Worm (Caenorhabditis elegans) whole organism, early embryonic: ENCODE measurements around the gene skr-3.

ENCODE experiments used
- B0310.2 ChIP-seq: sonication (generic microtip); optimal IDR thresholded peaks from 2 replicates; lab custom pipeline; 2016; ENCODE audit warnings: mild to moderate bottlenecking, missing genetic modification characterization, missing compliant biosample characterization
- F13C5.2 ChIP-seq: sonication (generic microtip); optimal IDR thresholded peaks from 2 replicates; lab custom pipeline; 2017; ENCODE audit warnings: mild to moderate bottlenecking, missing genetic modification characterization, inconsistent platforms, missing compliant biosample characterization
- ama-1 ChIP-seq: fragments of 150-350 bp; optimal IDR thresholded peaks from 2 replicates; lab custom pipeline; 2014
- ceh-36 ChIP-seq: sonication (generic microtip); optimal IDR thresholded peaks from 2 replicates; lab custom pipeline; 2016; ENCODE audit warnings: missing genetic modification characterization, inconsistent platforms, missing compliant biosample characterization
- hmbx-1 ChIP-seq: sonication (generic microtip); optimal IDR thresholded peaks from 2 replicates; lab custom pipeline; 2016; ENCODE audit warnings: mild to moderate bottlenecking, missing genetic modification characterization, missing compliant biosample characterization
- hnd-1 ChIP-seq: sonication (generic microtip); optimal IDR thresholded peaks from 2 replicates; lab custom pipeline; 2016; ENCODE audit warnings: missing genetic modification characterization, missing compliant biosample characterization
- pes-1 ChIP-seq: fragments of 200-800 bp; sonication (Bioruptor generic); IDR thresholded peaks from 2 replicates; pipeline ENCODE4 v1.3.6; 2022; ENCODE audit warnings: missing genetic modification reagents, missing genetic modification characterization, missing compliant biosample characterization
- sea-1 ChIP-seq: fragments of 200-800 bp; sonication (Bioruptor generic); conservative IDR thresholded peaks from 2 replicates; pipeline ENCODE4 v1.3.6; 2022; ENCODE audit warnings: missing genetic modification characterization, missing compliant biosample characterization
- tbx-11 ChIP-seq: fragments of 200-800 bp; sonication (Bioruptor generic); IDR thresholded peaks from 2 replicates; pipeline ENCODE4 v1.3.6; 2022; ENCODE audit warnings: missing genetic modification characterization, missing compliant biosample characterization
- tra-4 ChIP-seq: sonication (generic microtip); optimal IDR thresholded peaks from 2 replicates; lab custom pipeline; 2017; ENCODE audit warnings: missing genetic modification characterization, missing compliant biosample characterization

- TF ChIP-seq hnd-1 (no peak), ama-1 (lab: Kevin White, UChicago) (no peak), tra-4 (tag; lab: Kevin White, UChicago) (no peak), tbx-11 (GFP tag; lab: Robert Waterston, UW) (no peak), sea-1 (GFP tag; lab: Robert Waterston, UW) (no peak), B0310.2 (tag; lab: Kevin White, UChicago) (no peak), F13C5.2 (tag; lab: Kevin White, UChicago) (no peak), ceh-36 (no peak), hmbx-1 (tag; lab: Kevin White, UChicago) (no peak), pes-1 (no peak)
Measured at ce11 chrV:16142371-16142770, 21.5 kb downstream of the skr-3 start, which contains the start of gene fbxa-18.
